Worm (Caenorhabditis elegans): ENCODE measurements around the gene Y57A10A.29.
"Not testable (repeated sequence)": the region's sequence is repeated elsewhere in the genome, so short reads cannot be mapped to it uniquely, and the experiment has no call there.

DNA sequence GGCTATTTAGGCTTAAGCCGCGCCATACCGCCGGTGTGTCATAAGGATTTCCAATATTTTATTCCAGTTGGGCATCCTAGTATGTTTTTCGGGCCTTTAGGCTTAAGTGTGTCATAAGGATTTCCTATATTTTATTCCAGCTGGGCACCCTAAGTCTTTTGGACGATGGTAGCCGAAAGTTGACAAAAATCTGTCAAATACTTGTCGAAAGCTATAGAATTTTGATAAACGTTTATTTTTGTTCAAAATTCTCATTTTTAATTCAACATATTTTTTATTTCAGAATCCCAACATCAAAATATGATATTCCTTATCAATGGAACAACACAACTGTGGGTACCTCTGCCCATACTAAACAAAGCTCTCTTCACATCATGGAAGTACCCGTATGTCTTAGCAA, 39.2 kb downstream of the Y57A10A.29 start, which contains the start of gene sre-49:
- not testable (repeated sequence) for TF ChIP-seq ama-1 (optimal IDR thresholded peaks at IDR 0.05); tbx-37 (GFP tag; conservative IDR thresholded peaks at IDR 0.05); sea-1 (GFP tag; conservative IDR thresholded peaks at IDR 0.05); hmg-4 (GFP tag; optimal IDR thresholded peaks at IDR 0.05); F13C5.2 (tag; optimal IDR thresholded peaks at IDR 0.05); scrt-1 (GFP tag; IDR thresholded peaks at IDR 0.05); aly-1 (tag; optimal IDR thresholded peaks at IDR 0.05)
